Fruit fly (Drosophila melanogaster) whole organism, embryonic: ENCODE results near the gene janA.

Experiments
- Atf-2 ChIP-seq: fragments of 200-800 bp; sonication (Bioruptor generic); optimal IDR thresholded peaks from 2 replicates; lab custom pipeline; 2016; ENCODE audit warnings: missing biosample characterization, missing genetic modification characterization
- B-H1 ChIP-seq: fragments of 200-800 bp; sonication (Bioruptor generic); IDR thresholded peaks from 3 replicates; pipeline ENCODE4 v1.3.6; 2022; ENCODE audit warnings: missing biosample characterization, missing genetic modification characterization
- Blimp-1 ChIP-seq: fragments of 200-800 bp; sonication (Bioruptor generic); optimal IDR thresholded peaks from 3 replicates; lab custom pipeline; 2018; ENCODE audit warnings: missing biosample characterization, missing genetic modification characterization, mild to moderate bottlenecking, moderate library complexity, missing genetic modification reagents
- CG10267 ChIP-seq: fragments of 200-800 bp; sonication (Bioruptor generic); optimal IDR thresholded peaks from 2 replicates; lab custom pipeline; 2018; ENCODE audit warnings: missing biosample characterization, mild to moderate bottlenecking, missing genetic modification characterization, moderate library complexity
- CG10366 ChIP-seq: fragments of 200-800 bp; sonication (Bioruptor generic); IDR thresholded peaks from 2 replicates; pipeline ENCODE4 v1.3.6; 2022; ENCODE audit warnings: missing biosample characterization, missing genetic modification characterization
- CG11398 ChIP-seq: fragments of 200-800 bp; sonication (Bioruptor generic); optimal IDR thresholded peaks from 2 replicates; lab custom pipeline; 2016; ENCODE audit warnings: missing biosample characterization, missing genetic modification characterization
- CG12071 ChIP-seq: fragments of 200-800 bp; sonication (Bioruptor generic); optimal IDR thresholded peaks from 3 replicates; lab custom pipeline; 2018; ENCODE audit warnings: missing biosample characterization, mild to moderate bottlenecking, missing genetic modification characterization
- CG12236 ChIP-seq: fragments of 200-800 bp; sonication (Bioruptor generic); optimal IDR thresholded peaks from 2 replicates; lab custom pipeline; 2016; ENCODE audit warnings: missing biosample characterization, missing genetic modification characterization
- CG15601 ChIP-seq: fragments of 200-800 bp; sonication (Bioruptor generic); optimal IDR thresholded peaks from 3 replicates; lab custom pipeline; 2019; ENCODE audit warnings: missing biosample characterization, mild to moderate bottlenecking, missing genetic modification characterization, moderate library complexity
- CG17328 ChIP-seq: fragments of 200-800 bp; sonication (Bioruptor generic); IDR thresholded peaks from 2 replicates; pipeline ENCODE4 v1.3.6; 2022; ENCODE audit warnings: missing biosample characterization, missing genetic modification characterization
- CG18011 ChIP-seq: fragments of 200-800 bp; sonication (Bioruptor generic); optimal IDR thresholded peaks from 2 replicates; lab custom pipeline; 2017; ENCODE audit warnings: missing biosample characterization, missing genetic modification characterization, mild to moderate bottlenecking, moderate library complexity, missing genotype
- CG2116 ChIP-seq: fragments of 200-800 bp; sonication (Bioruptor generic); optimal IDR thresholded peaks from 3 replicates; lab custom pipeline; 2018; ENCODE audit warnings: missing biosample characterization, mild to moderate bottlenecking, missing genetic modification characterization
- CG30431 ChIP-seq: fragments of 200-800 bp; sonication (Bioruptor generic); optimal IDR thresholded peaks from 2 replicates; lab custom pipeline; 2017; ENCODE audit warnings: missing biosample characterization, missing genetic modification characterization
- CG6254 ChIP-seq: fragments of 200-800 bp; sonication (Bioruptor generic); optimal IDR thresholded peaks from 3 replicates; lab custom pipeline; 2017; ENCODE audit warnings: mild to moderate bottlenecking, missing biosample characterization, missing genetic modification reagents, missing genetic modification characterization
- CG7987 ChIP-seq: fragments of 200-800 bp; sonication (Bioruptor generic); optimal IDR thresholded peaks from 2 replicates; lab custom pipeline; 2018; ENCODE audit warnings: missing biosample characterization, mild to moderate bottlenecking, missing genetic modification characterization, moderate library complexity
- CG8281 ChIP-seq: fragments of 200-800 bp; sonication (Bioruptor generic); optimal IDR thresholded peaks from 2 replicates; lab custom pipeline; 2018; ENCODE audit warnings: missing biosample characterization, mild to moderate bottlenecking, missing genetic modification characterization, moderate library complexity
- CG8765 ChIP-seq: fragments of 200-800 bp; sonication (Bioruptor generic); IDR thresholded peaks from 2 replicates; pipeline ENCODE4 v1.3.6; 2022; ENCODE audit warnings: missing biosample characterization, missing genetic modification characterization
- CkIIα-i1 ChIP-seq: fragments of 200-800 bp; sonication (Bioruptor generic); IDR thresholded peaks from 2 replicates; pipeline ENCODE4 v1.3.6; 2022; ENCODE audit warnings: missing biosample characterization, missing genetic modification characterization
- D19B ChIP-seq: fragments of 200-800 bp; sonication (Bioruptor generic); optimal IDR thresholded peaks from 2 replicates; lab custom pipeline; 2017; ENCODE audit warnings: missing biosample characterization, mild to moderate bottlenecking, missing genetic modification characterization
- Dp ChIP-seq: fragments of 200-800 bp; sonication (Bioruptor generic); optimal IDR thresholded peaks from 2 replicates; lab custom pipeline; 2018; ENCODE audit warnings: missing biosample characterization, mild to moderate bottlenecking, missing genetic modification characterization, moderate library complexity
- Gsc ChIP-seq: fragments of 200-800 bp; sonication (Bioruptor generic); IDR thresholded peaks from 2 replicates; pipeline ENCODE4 v1.3.6; 2022; ENCODE audit warnings: missing biosample characterization, missing genetic modification characterization
- H2.0 ChIP-seq: fragments of 200-800 bp; sonication (Bioruptor generic); IDR thresholded peaks from 2 replicates; pipeline ENCODE4 v1.3.6; 2022; ENCODE audit warnings: missing biosample characterization, missing genetic modification characterization
- Max ChIP-seq: fragments of 200-800 bp; sonication (Bioruptor generic); optimal IDR thresholded peaks from 2 replicates; lab custom pipeline; 2016; ENCODE audit warnings: missing biosample characterization, mild to moderate bottlenecking, missing genetic modification characterization
- Myb ChIP-seq: fragments of 200-800 bp; sonication (Bioruptor generic); optimal IDR thresholded peaks from 2 replicates; lab custom pipeline; 2016; ENCODE audit warnings: missing biosample characterization, missing genetic modification characterization
- NC2β ChIP-seq: fragments of 200-800 bp; sonication (Bioruptor generic); optimal IDR thresholded peaks from 2 replicates; lab custom pipeline; 2016; ENCODE audit warnings: missing biosample characterization, missing genetic modification characterization
- Poxn ChIP-seq: fragments of 200-800 bp; sonication (Bioruptor generic); IDR thresholded peaks from 2 replicates; pipeline ENCODE4 v1.3.6; 2022; ENCODE audit warnings: missing biosample characterization, missing genetic modification characterization
- Rx ChIP-seq: fragments of 200-800 bp; sonication (Bioruptor generic); IDR thresholded peaks from 2 replicates; pipeline ENCODE4 v1.3.6; 2022; ENCODE audit warnings: missing biosample characterization, missing genetic modification characterization
- Sry-β ChIP-seq: fragments of 200-800 bp; sonication (Bioruptor generic); optimal IDR thresholded peaks from 2 replicates; lab custom pipeline; 2018; ENCODE audit warnings: missing biosample characterization, mild to moderate bottlenecking, missing genetic modification characterization, moderate library complexity
- cato ChIP-seq: fragments of 200-800 bp; sonication (Bioruptor generic); optimal IDR thresholded peaks from 2 replicates; lab custom pipeline; 2016; ENCODE audit warnings: missing biosample characterization, missing genetic modification characterization, borderline replicate concordance
- cg ChIP-seq: fragments of 200-800 bp; sonication (Bioruptor generic); optimal IDR thresholded peaks from 3 replicates; lab custom pipeline; 2019; ENCODE audit warnings: missing biosample characterization, mild to moderate bottlenecking, missing genetic modification characterization, moderate library complexity
- chinmo ChIP-seq: fragments of 200-800 bp; sonication (Bioruptor generic); IDR thresholded peaks from 4 replicates; pipeline ENCODE4 v1.3.6; 2022; ENCODE audit warnings: missing biosample characterization, missing genetic modification characterization; ENCODE audit not compliant: partially characterized antibody
- chn ChIP-seq: fragments of 200-800 bp; sonication (Bioruptor generic); optimal IDR thresholded peaks from 2 replicates; lab custom pipeline; 2016; ENCODE audit warnings: missing biosample characterization, missing genetic modification characterization
- da ChIP-seq: fragments of 200-800 bp; sonication (Bioruptor generic); optimal IDR thresholded peaks from 2 replicates; lab custom pipeline; 2016; ENCODE audit warnings: missing biosample characterization, missing genetic modification characterization
- disco-r ChIP-seq: fragments of 200-800 bp; sonication (Bioruptor generic); optimal IDR thresholded peaks from 2 replicates; lab custom pipeline; 2016; ENCODE audit warnings: missing biosample characterization, missing genetic modification characterization
- fd3F ChIP-seq: fragments of 200-800 bp; sonication (Bioruptor generic); optimal IDR thresholded peaks from 2 replicates; lab custom pipeline; 2018; ENCODE audit warnings: missing biosample characterization, mild to moderate bottlenecking, missing genetic modification characterization, moderate library complexity
- gsb ChIP-seq: fragments of 200-800 bp; sonication (Bioruptor generic); IDR thresholded peaks from 2 replicates; pipeline ENCODE4 v1.3.6; 2022; ENCODE audit warnings: missing biosample characterization, missing genetic modification characterization
- gsb-n ChIP-seq: fragments of 200-800 bp; sonication (Bioruptor generic); optimal IDR thresholded peaks from 3 replicates; lab custom pipeline; 2018; ENCODE audit warnings: missing biosample characterization, mild to moderate bottlenecking, missing genetic modification characterization
- kay ChIP-seq: fragments of 200-800 bp; sonication (Bioruptor generic); optimal IDR thresholded peaks from 2 replicates; lab custom pipeline; 2016; ENCODE audit warnings: missing biosample characterization, missing genetic modification characterization
- kni ChIP-seq: fragments of 200-800 bp; sonication (Bioruptor generic); optimal IDR thresholded peaks from 3 replicates; lab custom pipeline; 2017; ENCODE audit warnings: mild to moderate bottlenecking, missing biosample characterization, missing genetic modification reagents, missing genetic modification characterization
- knrl ChIP-seq: fragments of 200-800 bp; sonication (Bioruptor generic); IDR thresholded peaks from 3 replicates; pipeline ENCODE4 v1.3.6; 2022; ENCODE audit warnings: missing biosample characterization, missing genetic modification characterization; ENCODE audit not compliant: partially characterized antibody
- lbe ChIP-seq: fragments of 200-800 bp; sonication (Bioruptor generic); optimal IDR thresholded peaks from 2 replicates; lab custom pipeline; 2016; ENCODE audit warnings: missing biosample characterization, mild to moderate bottlenecking, missing genetic modification characterization
- oc ChIP-seq: fragments of 200-800 bp; sonication (Bioruptor generic); optimal IDR thresholded peaks from 2 replicates; lab custom pipeline; 2018; ENCODE audit warnings: missing biosample characterization, mild to moderate bottlenecking, missing genetic modification characterization, moderate library complexity
- peb ChIP-seq: fragments of 200-800 bp; sonication (Bioruptor generic); IDR thresholded peaks from 2 replicates; pipeline ENCODE4 v1.3.6; 2022; ENCODE audit warnings: missing biosample characterization, missing genetic modification characterization
- pho ChIP-seq: fragments of 200-800 bp; sonication (Bioruptor generic); optimal IDR thresholded peaks from 2 replicates; lab custom pipeline; 2016; ENCODE audit warnings: missing biosample characterization, missing genetic modification characterization
- phol ChIP-seq: fragments of 200-800 bp; sonication (Bioruptor generic); optimal IDR thresholded peaks from 3 replicates; lab custom pipeline; 2018; ENCODE audit warnings: missing biosample characterization, mild to moderate bottlenecking, missing genetic modification characterization, moderate library complexity
- psq ChIP-seq: fragments of 200-800 bp; sonication (Bioruptor generic); optimal IDR thresholded peaks from 2 replicates; lab custom pipeline; 2017; ENCODE audit warnings: missing biosample characterization, missing genetic modification characterization
- sens ChIP-seq: fragments of 200-800 bp; sonication (Bioruptor generic); peaks from one replicate; lab custom pipeline; 2016; ENCODE audit warnings: missing biosample characterization, missing genetic modification characterization
- sna ChIP-seq: fragments of 200-800 bp; sonication (Bioruptor generic); IDR thresholded peaks from 2 replicates; pipeline ENCODE4 v1.3.6; 2022; ENCODE audit warnings: missing biosample characterization, missing genetic modification characterization; ENCODE audit not compliant: partially characterized antibody
- toy ChIP-seq: fragments of 200-800 bp; sonication (Bioruptor generic); IDR thresholded peaks from 2 replicates; pipeline ENCODE4 v1.3.6; 2022; ENCODE audit warnings: missing biosample characterization, missing genetic modification characterization
- wdn ChIP-seq: fragments of 200-800 bp; sonication (Bioruptor generic); IDR thresholded peaks from 2 replicates; pipeline ENCODE4 v1.3.6; 2022; ENCODE audit warnings: missing biosample characterization, missing genetic modification characterization
- wor ChIP-seq: fragments of 200-800 bp; sonication (Bioruptor generic); IDR thresholded peaks from 2 replicates; pipeline ENCODE4 v1.3.6; 2022; ENCODE audit warnings: missing biosample characterization, missing genetic modification characterization

janA gene

DNA sequence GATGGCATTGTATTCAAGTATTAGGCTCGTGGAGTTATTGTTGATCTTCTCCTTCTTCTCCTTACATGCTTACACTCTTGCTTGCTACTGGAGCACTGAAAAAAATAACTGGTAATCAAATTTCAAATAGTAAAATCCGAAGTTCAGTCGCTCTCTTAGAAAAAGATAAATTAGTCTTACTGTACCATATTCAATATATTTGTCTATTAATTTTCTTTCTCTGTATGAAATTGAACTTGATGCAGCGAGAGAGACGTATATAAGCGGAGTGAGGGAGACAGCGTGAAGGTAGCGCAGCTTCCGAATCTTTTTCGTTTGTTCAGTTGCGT is 21.8 kb upstream of the janA start (continued):
- TF ChIP-seq knrl: no peak
- TF ChIP-seq phol: peak; percentile 92
- peak; percentile 42 for TF ChIP-seq CG30431 (GFP tag; lab: Kevin White, UChicago)
- TF ChIP-seq disco-r (GFP tag; lab: Kevin White, UChicago): peak; percentile 72
- peak; percentile 95 for TF ChIP-seq Blimp-1 (GFP tag; lab: Kevin White, UChicago)
- peak; percentile 87 for TF ChIP-seq peb
- peak; percentile 87 for TF ChIP-seq lbe (GFP tag; lab: Kevin White, UChicago)
- TF ChIP-seq CG10267 (tag; lab: Kevin White, UChicago): peak; percentile 87
- no peak for TF ChIP-seq CkIIα-i1 (GFP tag; lab: Robert Waterston, UW)
- TF ChIP-seq oc (tag; lab: Kevin White, UChicago): peak; percentile 83
- peak; percentile 50 for TF ChIP-seq NC2β
- peak; percentile 67 for TF ChIP-seq gsb (GFP tag; lab: Robert Waterston, UW)
- TF ChIP-seq H2.0 (GFP tag; lab: Robert Waterston, UW): peak; percentile 91
- peak; percentile 84 for TF ChIP-seq wor (GFP tag; lab: Robert Waterston, UW)
- no peak; the same call in 1 of the 2 replicates for TF ChIP-seq CG8765 (GFP tag; lab: Robert Waterston, UW)
- no peak for TF ChIP-seq CG2116 (GFP tag; lab: Kevin White, UChicago)
- peak; percentile 85 for TF ChIP-seq Max (GFP tag; lab: Kevin White, UChicago)
- TF ChIP-seq kni: peak; percentile 49
- TF ChIP-seq sens: peak; percentile 98
- peak; percentile 92 for TF ChIP-seq gsb-n
- TF ChIP-seq chinmo (GFP tag; lab: Robert Waterston, UW): no peak
- peak; percentile 46 for TF ChIP-seq pho (GFP tag; lab: Kevin White, UChicago)
- TF ChIP-seq Gsc (GFP tag; lab: Robert Waterston, UW): peak; percentile 67
- peak; percentile 89 for TF ChIP-seq CG12071 (GFP tag; lab: Kevin White, UChicago)
- TF ChIP-seq Rx: peak; percentile 91
- no peak for TF ChIP-seq cg (GFP tag; lab: Kevin White, UChicago)
- no peak for TF ChIP-seq Dp (GFP tag; lab: Kevin White, UChicago)
- TF ChIP-seq D19B (GFP tag; lab: Kevin White, UChicago): peak; percentile 50
- peak; percentile 92 for TF ChIP-seq B-H1 (GFP tag; lab: Robert Waterston, UW)
- TF ChIP-seq CG15601 (tag; lab: Kevin White, UChicago): peak; percentile 54
- TF ChIP-seq wdn (GFP tag; lab: Robert Waterston, UW): peak; percentile 73; the same call in 1 of the 2 replicates
- peak; percentile 52 for TF ChIP-seq fd3F (GFP tag; lab: Kevin White, UChicago)
- TF ChIP-seq CG11398 (GFP tag; lab: Kevin White, UChicago): peak; percentile 74
- TF ChIP-seq toy (GFP tag; lab: Robert Waterston, UW): 0 out of 2 replicates have a peak, but pooled peaks have one; percentile 36
- peak; percentile 5 for TF ChIP-seq cato (GFP tag; lab: Kevin White, UChicago)
- TF ChIP-seq Myb: peak; percentile 60
- TF ChIP-seq da: no peak
- TF ChIP-seq psq (GFP tag; lab: Kevin White, UChicago): peak; percentile 5
- no peak for TF ChIP-seq CG18011
- peak; percentile 59 for TF ChIP-seq Sry-β (GFP tag; lab: Kevin White, UChicago)
- peak; percentile 71 for TF ChIP-seq chn (GFP tag; lab: Kevin White, UChicago)
- TF ChIP-seq CG7987: peak; percentile 80
- TF ChIP-seq CG6254 (GFP tag; lab: Kevin White, UChicago): peak; percentile 86
- TF ChIP-seq sna (GFP tag; lab: Robert Waterston, UW): no peak
- TF ChIP-seq CG10366 (GFP tag; lab: Robert Waterston, UW): peak; percentile 95
- peak; percentile 67 for TF ChIP-seq CG8281 (tag; lab: Kevin White, UChicago)
- TF ChIP-seq kay (GFP tag; lab: Kevin White, UChicago): peak; percentile 32
- TF ChIP-seq Poxn: no peak
- peak; percentile 95 for TF ChIP-seq CG17328 (GFP tag; lab: Robert Waterston, UW)
- TF ChIP-seq CG12236 (GFP tag; lab: Kevin White, UChicago): no peak
- TF ChIP-seq Atf-2 (GFP tag; lab: Kevin White, UChicago): peak; percentile 54
